4 fruit fly cellular contexts compared by ENCODE assay signal in the genomic region with DNA sequence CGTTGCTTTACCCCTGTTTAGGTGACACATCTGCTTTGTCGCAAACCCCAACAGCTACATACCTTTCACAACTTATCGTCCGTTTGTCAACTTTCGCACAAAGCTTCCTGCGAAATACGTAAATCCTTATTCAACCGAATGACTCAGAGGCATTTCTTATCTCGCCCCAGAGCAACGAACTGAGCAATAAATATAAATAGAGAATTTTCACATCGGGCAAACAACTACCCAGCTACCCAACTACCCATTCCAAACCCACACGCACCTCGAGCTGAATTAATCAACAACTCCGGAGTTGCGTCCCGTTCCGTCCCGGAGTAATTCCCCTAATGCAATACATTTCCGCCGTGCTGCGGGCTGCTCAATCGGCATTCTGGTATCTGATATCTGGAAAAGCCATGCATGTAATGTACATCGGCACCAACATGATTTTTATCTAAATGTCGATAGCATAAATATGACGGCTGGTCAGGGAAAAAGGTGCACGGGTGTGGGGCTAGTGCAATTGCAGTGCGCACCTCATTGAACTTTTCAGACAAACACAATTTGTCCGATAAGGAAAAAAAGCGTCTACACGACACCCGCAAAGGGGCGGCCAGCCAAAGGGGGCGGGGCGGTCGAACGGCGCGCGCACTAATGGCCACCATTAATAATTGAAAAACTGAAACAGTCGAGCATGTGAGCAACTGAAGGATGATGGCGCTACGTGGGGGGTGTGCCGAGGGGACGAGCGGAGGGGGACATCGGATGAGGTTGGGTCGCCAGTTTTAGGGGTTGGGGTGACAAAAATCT.
TF ChIP-seq lines count a peak whose summit lies in the region.

No protein-coding gene starts in this region.

- no peak for TF ChIP-seq CTCF in whole organism, embryonic (GFP tag; optimal IDR thresholded peaks at IDR 0.05; lab: Kevin White, UChicago)

TF ChIP-seq in whole organism, embryonic, 481 proteins besides CTCF, POLR2A, EP300 and RAD21 (continues in another document):
- peak; percentile 8 for TF ChIP-seq Kr (GFP tag; optimal IDR thresholded peaks at IDR 0.05; lab: Kevin White, UChicago)
- peak; percentile 49 for TF ChIP-seq Med (GFP tag; lab: Kevin White, UChicago)
- TF ChIP-seq pros (GFP tag; optimal IDR thresholded peaks at IDR 0.05; lab: Kevin White, UChicago): peak; percentile 45
- TF ChIP-seq sug (tag; optimal IDR thresholded peaks at IDR 0.05; lab: Kevin White, UChicago): peak; percentile 72
- no peak for TF ChIP-seq phol (tag; optimal IDR thresholded peaks at IDR 0.05; lab: Kevin White, UChicago)
- no peak for TF ChIP-seq CG10274 (GFP tag; optimal IDR thresholded peaks at IDR 0.05; lab: Kevin White, UChicago)
- peak; percentile 71 for TF ChIP-seq wek (GFP tag; optimal IDR thresholded peaks at IDR 0.05; lab: Kevin White, UChicago)
- TF ChIP-seq CG10543 (GFP tag; optimal IDR thresholded peaks at IDR 0.05; lab: Kevin White, UChicago): peak; percentile 29
- no peak for TF ChIP-seq CG11085 (GFP tag; IDR thresholded peaks at IDR 0.05; lab: Robert Waterston, UW)
- no peak for TF ChIP-seq ERR (GFP tag; optimal IDR thresholded peaks at IDR 0.05; lab: Kevin White, UChicago)
- peak; percentile 31 for TF ChIP-seq CG3065 (GFP tag; optimal IDR thresholded peaks at IDR 0.05; lab: Kevin White, UChicago)
- TF ChIP-seq onecut (GFP tag; IDR thresholded peaks at IDR 0.05; lab: Robert Waterston, UW): peak; percentile 55; the same call in 1 of the 2 replicates
- TF ChIP-seq amos (GFP tag; IDR thresholded peaks at IDR 0.05; lab: Robert Waterston, UW; ENCODE audit: partially characterized antibody): 0 out of 2 replicates have a peak, but pooled peaks have one; percentile 11
- peak in 1 of 2 experiments; percentile 49 for TF ChIP-seq Hr78 (GFP tag; optimal IDR thresholded peaks at IDR 0.05; lab: Kevin White, UChicago)
- TF ChIP-seq ttk (GFP tag; IDR thresholded peaks at IDR 0.05; lab: Robert Waterston, UW): peak; percentile 4; the same call in 1 of the 2 replicates
- TF ChIP-seq HLH3B (GFP tag; IDR thresholded peaks at IDR 0.05; lab: Robert Waterston, UW): 0 out of 2 replicates have a peak, but pooled peaks have one; percentile 3
- peak; percentile 58 for TF ChIP-seq gcm (GFP tag; optimal IDR thresholded peaks at IDR 0.05; lab: Kevin White, UChicago)
- TF ChIP-seq aop (GFP tag; IDR thresholded peaks at IDR 0.05; lab: Robert Waterston, UW): 0 out of 2 replicates have a peak, but pooled peaks have one; percentile 8

TF ChIP-seq in whole organism, prepupa, 60 proteins besides CTCF, POLR2A, EP300 and RAD21:
- TF ChIP-seq Gug (GFP tag; IDR thresholded peaks at IDR 0.05; lab: Robert Waterston, UW) (0 out of 2 replicates have a peak, but pooled peaks have one; percentile 8), vri (GFP tag; optimal IDR thresholded peaks at IDR 0.05; lab: Kevin White, UChicago) (peak; percentile 40), Sox14 (GFP tag; optimal IDR thresholded peaks at IDR 0.05; lab: Kevin White, UChicago) (no peak), CG11762 (GFP tag; optimal IDR thresholded peaks at IDR 0.05; lab: Kevin White, UChicago; ENCODE audit: insufficient read depth) (no peak), Eip93F (GFP tag; optimal IDR thresholded peaks at IDR 0.05; lab: Kevin White, UChicago) (no peak), Eip78C (GFP tag; lab: Kevin White, UChicago) (peak; percentile 53), CG10631 (GFP tag; optimal IDR thresholded peaks at IDR 0.05; lab: Kevin White, UChicago) (no peak), CG8632 (GFP tag; optimal IDR thresholded peaks at IDR 0.05; lab: Kevin White, UChicago) (no peak), cyc (GFP tag; optimal IDR thresholded peaks at IDR 0.05; lab: Kevin White, UChicago) (no peak)

TF ChIP-seq in whole organism, pupa, 21 proteins besides CTCF, POLR2A, EP300 and RAD21:
- peak; percentile 11 for TF ChIP-seq CG13204 (GFP tag; optimal IDR thresholded peaks at IDR 0.05; lab: Kevin White, UChicago)
- no peak for TF ChIP-seq CG8301 (tag; optimal IDR thresholded peaks at IDR 0.05; lab: Kevin White, UChicago)
- 0 out of 3 replicates have a peak, but pooled peaks have one; percentile 26 for TF ChIP-seq fd96Ca (GFP tag; IDR thresholded peaks at IDR 0.05; lab: Robert Waterston, UW)
- TF ChIP-seq EcR (GFP tag; optimal IDR thresholded peaks at IDR 0.05; lab: Kevin White, UChicago): peak; percentile 87

TF ChIP-seq in whole organism, wandering third instar larva, 38 proteins besides CTCF, POLR2A, EP300 and RAD21:
- TF ChIP-seq Hr83 (GFP tag; optimal IDR thresholded peaks at IDR 0.05; lab: Kevin White, UChicago; ENCODE audit: poor library complexity, severe bottlenecking) (no peak), Rel (GFP tag; optimal IDR thresholded peaks at IDR 0.05; lab: Kevin White, UChicago) (no peak), Rel (tag; optimal IDR thresholded peaks at IDR 0.05; lab: Kevin White, UChicago) (peak; percentile 55)

Comparison
In these comparisons a context has a peak if more than half of its experiments do, and no peak if none do; other contexts are left out.
1. Of the 7 proteins assayed by ChIP-seq in both whole organism, embryonic and whole organism, prepupa: peak only in whole organism, embryonic: none; only in whole organism, prepupa: Gug; in both: none; in neither: 6.